In genomic region chrIV:11398267-11398825, ce11 we compare ENCODE assay signal across 2 worm cellular contexts.
TF ChIP-seq lines count a peak whose summit lies in the region.

dsl-6 (minus strand) TSS chrIV:11398317.

TF ChIP-seq in whole organism, L4 larva, 104 proteins besides CTCF, POLR2A, EP300 and RAD21:
- TF ChIP-seq hmg-1.1 (GFP tag; IDR thresholded peaks at IDR 0.05; lab: Robert Waterston, UW) (0 out of 2 replicates have a peak, but pooled peaks have one; percentile 19), lin-38 (GFP tag; IDR thresholded peaks at IDR 0.05; lab: Robert Waterston, UW) (peak; percentile 64)

TF ChIP-seq in whole organism, young adult, 124 proteins besides CTCF, POLR2A, EP300 and RAD21:
- TF ChIP-seq mcd-1 (GFP tag; IDR thresholded peaks at IDR 0.05; lab: Robert Waterston, UW): 0 out of 2 replicates have a peak, but pooled peaks have one; percentile 30
- peak; percentile 53 for TF ChIP-seq ceh-100 (GFP tag; IDR thresholded peaks at IDR 0.05; lab: Robert Waterston, UW)
